Worm (Caenorhabditis elegans) whole organism, L1 larva: Measurements from ENCODE around the gene W09H1.4.
A peak's percentile ranks its signal among the peaks of the same experiment; 100 is the strongest.

Experiments
- C04F5.9 ChIP-seq: sonication (generic microtip); optimal IDR thresholded peaks from 2 replicates; lab custom pipeline; 2016; ENCODE audit warnings: missing genetic modification characterization, missing compliant biosample characterization
- C16A3.4 ChIP-seq: fragments of 150-350 bp; optimal IDR thresholded peaks from 2 replicates; lab custom pipeline; 2014; ENCODE audit warnings: missing biosample characterization, missing genetic modification characterization
- C34B4.2 ChIP-seq: sonication (generic microtip); optimal IDR thresholded peaks from 2 replicates; lab custom pipeline; 2017; ENCODE audit warnings: mild to moderate bottlenecking, missing genetic modification characterization, missing compliant biosample characterization
- F16B12.6 ChIP-seq: fragments of 150-350 bp; optimal IDR thresholded peaks from 2 replicates; lab custom pipeline; 2014; ENCODE audit warnings: missing biosample characterization, missing genetic modification characterization
- Y116A8C.19 ChIP-seq: sonication (generic microtip); optimal IDR thresholded peaks from 2 replicates; lab custom pipeline; 2016; ENCODE audit warnings: missing compliant biosample characterization, missing genetic modification characterization, borderline replicate concordance
- alr-1 ChIP-seq: fragments of 200-800 bp; sonication (Bioruptor generic); optimal IDR thresholded peaks from 2 replicates; lab custom pipeline; 2018; ENCODE audit warnings: borderline replicate concordance, mild to moderate bottlenecking, missing genetic modification characterization, missing compliant biosample characterization
- aly-2 ChIP-seq: fragments of 150-350 bp; optimal IDR thresholded peaks from 2 replicates; lab custom pipeline; 2014; ENCODE audit warnings: missing biosample characterization, missing genetic modification characterization
- ceh-63 ChIP-seq: fragments of 200-800 bp; sonication (Bioruptor generic); optimal IDR thresholded peaks from 2 replicates; lab custom pipeline; 2018; ENCODE audit warnings: mild to moderate bottlenecking, missing genetic modification characterization, missing compliant biosample characterization
- ceh-8 ChIP-seq: fragments of 200-800 bp; sonication (Bioruptor generic); optimal IDR thresholded peaks from 2 replicates; lab custom pipeline; 2018; ENCODE audit warnings: mild to moderate bottlenecking, missing genetic modification characterization, moderate library complexity, missing compliant biosample characterization
- ceh-88 ChIP-seq: fragments of 200-800 bp; sonication (Bioruptor generic); IDR thresholded peaks from 2 replicates; pipeline ENCODE4 v1.3.6; 2022; ENCODE audit warnings: missing genetic modification characterization, missing compliant biosample characterization
- ces-1 ChIP-seq: fragments of 150-350 bp; optimal IDR thresholded peaks from 2 replicates; lab custom pipeline; 2014; ENCODE audit warnings: missing biosample characterization, missing genetic modification reagents, missing genetic modification characterization
- dpl-1 ChIP-seq, 3 experiments: fragments of 150-350 bp in 2 of 3; sonication (generic microtip) in 1 of 3; optimal IDR thresholded peaks; 2 replicates each; lab custom pipeline; 2014 to 2017; ENCODE audit warnings: missing biosample characterization in 3 of 3, missing genetic modification characterization in 3 of 3, missing genetic modification reagents in 3 of 3
- dsc-1 ChIP-seq: sonication (generic microtip); optimal IDR thresholded peaks from 2 replicates; lab custom pipeline; 2016; ENCODE audit warnings: mild to moderate bottlenecking, missing genetic modification characterization, missing compliant biosample characterization
- efl-3 ChIP-seq: fragments of 200-800 bp; sonication (Bioruptor generic); optimal IDR thresholded peaks from 2 replicates; lab custom pipeline; 2018; ENCODE audit warnings: mild to moderate bottlenecking, missing genetic modification characterization, missing compliant biosample characterization
- egl-13 ChIP-seq: sonication (generic microtip); optimal IDR thresholded peaks from 2 replicates; lab custom pipeline; 2016; ENCODE audit warnings: missing genotype, missing genetic modification reagents, missing genetic modification characterization, missing compliant biosample characterization
- egl-27 ChIP-seq, 2 experiments: fragments of 150-350 bp in 1 of 2; sonication (generic microtip); optimal IDR thresholded peaks; 3 replicates each; lab custom pipeline; 2017 to 2018; ENCODE audit warnings: missing biosample characterization in 2 of 2, missing genetic modification characterization in 2 of 2, missing genetic modification reagents in 2 of 2
- elt-3 ChIP-seq, 6 experiments: fragments of 150-350 bp in 1 of 6; sonication (generic microtip); optimal IDR thresholded peaks; 2 replicates each; lab custom pipeline; 2017 to 2018; ENCODE audit warnings: missing biosample characterization in 6 of 6, missing genetic modification characterization in 6 of 6, inconsistent platforms in 1 of 6
- fkh-4 ChIP-seq: sonication (generic microtip); optimal IDR thresholded peaks from 2 replicates; lab custom pipeline; 2016; ENCODE audit warnings: missing compliant biosample characterization, missing genetic modification characterization, borderline replicate concordance
- fkh-8 ChIP-seq: sonication (generic microtip); optimal IDR thresholded peaks from 2 replicates; lab custom pipeline; 2016; ENCODE audit warnings: mild to moderate bottlenecking, missing genetic modification characterization, missing compliant biosample characterization
- hlh-4 ChIP-seq: sonication (generic microtip); optimal IDR thresholded peaks from 2 replicates; lab custom pipeline; 2016; ENCODE audit warnings: mild to moderate bottlenecking, missing genetic modification characterization, missing compliant biosample characterization
- hpl-2 ChIP-seq: fragments of 150-350 bp; optimal IDR thresholded peaks from 2 replicates; lab custom pipeline; 2014; ENCODE audit warnings: missing biosample characterization, missing genetic modification reagents, missing genetic modification characterization
- irx-1 ChIP-seq: sonication (generic microtip); optimal IDR thresholded peaks from 2 replicates; lab custom pipeline; 2016; ENCODE audit warnings: missing genetic modification characterization, missing compliant biosample characterization
- lin-35 ChIP-seq, 2 experiments: fragments of 150-350 bp; optimal IDR thresholded peaks; 2 replicates each; lab custom pipeline; 2014; ENCODE audit warnings: missing biosample characterization in 2 of 2, missing genetic modification characterization in 2 of 2, missing genetic modification reagents in 2 of 2
- lin-39 ChIP-seq: fragments of 150-350 bp; optimal IDR thresholded peaks from 2 replicates; lab custom pipeline; 2014; ENCODE audit warnings: missing biosample characterization, missing genetic modification reagents, missing genetic modification characterization
- mef-2 ChIP-seq: fragments of 150-350 bp; optimal IDR thresholded peaks from 2 replicates; lab custom pipeline; 2014; ENCODE audit warnings: missing biosample characterization, missing genetic modification characterization
- mep-1 ChIP-seq: fragments of 150-350 bp; optimal IDR thresholded peaks from 2 replicates; lab custom pipeline; 2014; ENCODE audit warnings: missing biosample characterization, missing genetic modification characterization
- nhr-11 ChIP-seq: fragments of 150-350 bp; optimal IDR thresholded peaks from 2 replicates; lab custom pipeline; 2014; ENCODE audit warnings: missing biosample characterization, missing genetic modification characterization
- nhr-12 ChIP-seq: sonication (generic microtip); optimal IDR thresholded peaks from 2 replicates; lab custom pipeline; 2017; ENCODE audit warnings: missing biosample characterization, missing genetic modification characterization
- nhr-47 ChIP-seq: sonication (generic microtip); optimal IDR thresholded peaks from 2 replicates; lab custom pipeline; 2016; ENCODE audit warnings: mild to moderate bottlenecking, missing genetic modification characterization, moderate library complexity, missing compliant biosample characterization
- nhr-71 ChIP-seq: sonication (generic microtip); optimal IDR thresholded peaks from 2 replicates; lab custom pipeline; 2016; ENCODE audit warnings: mild to moderate bottlenecking, missing genetic modification characterization, moderate library complexity, missing compliant biosample characterization
- nhr-76 ChIP-seq: sonication (generic microtip); optimal IDR thresholded peaks from 2 replicates; lab custom pipeline; 2017; ENCODE audit warnings: missing biosample characterization, missing genetic modification characterization
- nhr-77 ChIP-seq: fragments of 150-350 bp; optimal IDR thresholded peaks from 2 replicates; lab custom pipeline; 2014; ENCODE audit warnings: missing biosample characterization, missing genetic modification characterization
- nhr-84 ChIP-seq: sonication (generic microtip); optimal IDR thresholded peaks from 2 replicates; lab custom pipeline; 2017; ENCODE audit warnings: missing biosample characterization, missing genetic modification characterization
- nhr-90 ChIP-seq: sonication (generic microtip); optimal IDR thresholded peaks from 2 replicates; lab custom pipeline; 2016; ENCODE audit warnings: mild to moderate bottlenecking, missing genetic modification characterization, missing compliant biosample characterization; ENCODE audit not compliant: poor library complexity
- pag-3 ChIP-seq: sonication (generic microtip); optimal IDR thresholded peaks from 2 replicates; lab custom pipeline; 2017; ENCODE audit warnings: missing genetic modification characterization, mild to moderate bottlenecking, missing compliant biosample characterization, antibody characterized with exemption, borderline replicate concordance; ENCODE audit not compliant: insufficient read depth
- pax-3 ChIP-seq: fragments of 200-800 bp; sonication (Bioruptor generic); optimal IDR thresholded peaks from 2 replicates; lab custom pipeline; 2018; ENCODE audit warnings: mild to moderate bottlenecking, missing genetic modification characterization, moderate library complexity, missing compliant biosample characterization
- pqm-1 ChIP-seq: sonication (generic microtip); optimal IDR thresholded peaks from 3 replicates; lab custom pipeline; 2017; ENCODE audit warnings: missing biosample characterization, missing genetic modification characterization
- rnt-1 ChIP-seq: sonication (generic microtip); optimal IDR thresholded peaks from 2 replicates; lab custom pipeline; 2016; ENCODE audit warnings: mild to moderate bottlenecking, missing genetic modification characterization, moderate library complexity, missing compliant biosample characterization
- snpc-4 ChIP-seq: fragments of 150-350 bp; optimal IDR thresholded peaks from 2 replicates; lab custom pipeline; 2014; ENCODE audit warnings: missing biosample characterization, missing genetic modification characterization
- snu-23 ChIP-seq: sonication (generic microtip); optimal IDR thresholded peaks from 2 replicates; lab custom pipeline; 2016; ENCODE audit warnings: missing genetic modification characterization, missing compliant biosample characterization
- sox-4 ChIP-seq: sonication (generic microtip); optimal IDR thresholded peaks from 2 replicates; lab custom pipeline; 2016; ENCODE audit warnings: missing genetic modification characterization, missing compliant biosample characterization
- sptf-1 ChIP-seq: fragments of 150-350 bp; optimal IDR thresholded peaks from 2 replicates; lab custom pipeline; 2014; ENCODE audit warnings: missing biosample characterization, missing genetic modification characterization
- sup-37 ChIP-seq: fragments of 200-800 bp; sonication (Bioruptor generic); optimal IDR thresholded peaks from 2 replicates; lab custom pipeline; 2018; ENCODE audit warnings: mild to moderate bottlenecking, missing genetic modification characterization, missing compliant biosample characterization
- swsn-7 ChIP-seq: sonication (generic microtip); optimal IDR thresholded peaks from 2 replicates; lab custom pipeline; 2016; ENCODE audit warnings: missing genetic modification characterization, missing compliant biosample characterization
- tbx-2 ChIP-seq: sonication (generic microtip); optimal IDR thresholded peaks from 2 replicates; lab custom pipeline; 2016; ENCODE audit warnings: missing genetic modification characterization, missing compliant biosample characterization
- tlp-1 ChIP-seq: fragments of 150-350 bp; optimal IDR thresholded peaks from 2 replicates; lab custom pipeline; 2014; ENCODE audit warnings: missing biosample characterization, missing genetic modification characterization
- unc-30 ChIP-seq: sonication (generic microtip); optimal IDR thresholded peaks from 2 replicates; lab custom pipeline; 2017; ENCODE audit warnings: missing biosample characterization, missing genetic modification characterization
- unc-62 ChIP-seq: fragments of 150-350 bp; optimal IDR thresholded peaks from 2 replicates; lab custom pipeline; 2014; ENCODE audit warnings: missing biosample characterization, missing genetic modification reagents, missing genetic modification characterization
- unc-86 ChIP-seq: sonication (generic microtip); optimal IDR thresholded peaks from 2 replicates; lab custom pipeline; 2016; ENCODE audit warnings: missing genetic modification characterization, missing compliant biosample characterization
- unc-98 ChIP-seq: fragments of 200-800 bp; sonication (Bioruptor generic); IDR thresholded peaks from 2 replicates; pipeline ENCODE4 v1.3.6; 2022; ENCODE audit warnings: missing genetic modification characterization, missing compliant biosample characterization
- vab-15 ChIP-seq: sonication (generic microtip); optimal IDR thresholded peaks from 2 replicates; lab custom pipeline; 2017; ENCODE audit warnings: missing genotype, mild to moderate bottlenecking, missing genetic modification characterization, missing compliant biosample characterization
- xbp-1 ChIP-seq: sonication (generic microtip); optimal IDR thresholded peaks from 2 replicates; lab custom pipeline; 2016; ENCODE audit warnings: missing genetic modification characterization, missing compliant biosample characterization
- zip-4 ChIP-seq: fragments of 200-800 bp; sonication (Bioruptor generic); optimal IDR thresholded peaks from 2 replicates; lab custom pipeline; 2018; ENCODE audit warnings: mild to moderate bottlenecking, missing genetic modification characterization, moderate library complexity, missing compliant biosample characterization

Gene W09H1.4

ce11 chrII:13193563-13194103, 10.3 kb downstream of the W09H1.4 start (continued):
- TF ChIP-seq unc-98 (GFP tag; lab: Robert Waterston, UW) (no peak), ces-1 (GFP tag; lab: Kevin White, UChicago) (no peak), C34B4.2 (tag; lab: Kevin White, UChicago) (no peak), nhr-84 (tag; lab: Kevin White, UChicago) (no peak), nhr-47 (tag; lab: Kevin White, UChicago) (no peak), unc-86 (no peak), alr-1 (tag; lab: Kevin White, UChicago) (no peak), sptf-1 (tag; lab: Kevin White, UChicago) (no peak), fkh-4 (tag; lab: Kevin White, UChicago) (peak; percentile 41), dsc-1 (tag; lab: Kevin White, UChicago) (peak; percentile 75), ceh-88 (GFP tag; lab: Robert Waterston, UW) (no peak), sup-37 (GFP tag; lab: Kevin White, UChicago) (no peak), C04F5.9 (tag; lab: Kevin White, UChicago) (no peak), zip-4 (GFP tag; lab: Kevin White, UChicago) (no peak), aly-2 (tag; lab: Kevin White, UChicago) (no peak), sox-4 (tag; lab: Kevin White, UChicago) (no peak), nhr-12 (tag; lab: Kevin White, UChicago) (no peak), efl-3 (GFP tag; lab: Kevin White, UChicago) (no peak), nhr-71 (tag; lab: Kevin White, UChicago) (peak; percentile 31), egl-13 (tag; lab: Kevin White, UChicago) (no peak), dpl-1 (GFP tag; optimal IDR thresholded peaks at IDR 0.05; lab: Kevin White, UChicago) (peak in 1 of 3 experiments; percentile 28), snpc-4 (tag; lab: Kevin White, UChicago) (no peak), elt-3 (tag; optimal IDR thresholded peaks at IDR 0.05; lab: Kevin White, UChicago) (no peak), irx-1 (tag; lab: Kevin White, UChicago) (peak; percentile 2), pax-3 (tag; lab: Kevin White, UChicago) (no peak), nhr-90 (tag; lab: Kevin White, UChicago) (no peak), pqm-1 (no peak), lin-35 (GFP tag; optimal IDR thresholded peaks at IDR 0.05; lab: Kevin White, UChicago) (peak in 1 of 2 experiments; percentile 17), nhr-76 (no peak), Y116A8C.19 (tag; lab: Kevin White, UChicago) (no peak), hlh-4 (tag; lab: Kevin White, UChicago) (no peak), egl-27 (tag; optimal IDR thresholded peaks at IDR 0.05; lab: Kevin White, UChicago) (no peak), mef-2 (tag; lab: Kevin White, UChicago) (no peak), nhr-77 (no peak), mep-1 (tag; lab: Kevin White, UChicago) (no peak), C16A3.4 (tag; lab: Kevin White, UChicago) (no peak), swsn-7 (tag; lab: Kevin White, UChicago) (no peak), fkh-8 (peak; percentile 15), tbx-2 (tag; lab: Kevin White, UChicago) (no peak), tlp-1 (tag; lab: Kevin White, UChicago) (no peak), ceh-63 (no peak), rnt-1 (tag; lab: Kevin White, UChicago) (no peak), lin-39 (tag; lab: Kevin White, UChicago) (no peak), F16B12.6 (tag; lab: Kevin White, UChicago) (no peak), unc-30 (tag; lab: Kevin White, UChicago) (no peak), vab-15 (tag; lab: Kevin White, UChicago) (no peak), snu-23 (GFP tag; lab: Kevin White, UChicago) (peak; percentile 44), hpl-2 (GFP tag; lab: Kevin White, UChicago) (no peak), nhr-11 (no peak), ceh-8 (no peak), unc-62 (GFP tag; lab: Kevin White, UChicago) (no peak), xbp-1 (tag; lab: Kevin White, UChicago) (no peak), pag-3 (tag; lab: Kevin White, UChicago) (no peak)
